Worm (Caenorhabditis elegans): Measurements from ENCODE around the gene orai-1.

DNA sequence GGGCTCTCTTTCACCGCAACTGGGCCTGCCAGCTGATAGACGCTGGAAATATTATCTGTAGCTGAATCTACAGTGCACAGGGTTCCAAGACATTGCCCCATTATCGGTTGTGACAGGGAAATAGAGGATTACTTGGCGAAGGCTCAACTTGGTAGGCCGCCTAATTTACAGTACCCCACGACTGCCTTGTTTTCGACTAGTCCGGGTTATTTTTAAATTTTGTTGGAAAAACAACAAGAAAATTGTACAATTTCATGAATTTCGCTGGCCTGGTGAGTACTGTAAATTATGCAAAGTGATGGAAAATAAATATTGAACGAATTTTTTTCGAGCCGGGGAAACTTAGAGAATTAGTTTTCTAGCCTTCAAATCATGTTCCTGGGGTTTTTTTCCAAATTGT lies 10.5 kb upstream of the orai-1 start, which contains the start of gene T19C3.7:
- TF ChIP-seq mab-5 (tag; optimal IDR thresholded peaks at IDR 0.05): no peak
- TF ChIP-seq lsy-2 (tag; optimal IDR thresholded peaks at IDR 0.05): no peak
- no peak for TF ChIP-seq bed-3 (GFP tag; optimal IDR thresholded peaks at IDR 0.05)
- TF ChIP-seq mep-1 (tag; optimal IDR thresholded peaks at IDR 0.05): no peak
- no peak for TF ChIP-seq nhr-237 (tag; optimal IDR thresholded peaks at IDR 0.05)
- TF ChIP-seq blmp-1 (tag; optimal IDR thresholded peaks at IDR 0.05): no peak
- TF ChIP-seq ham-2 (GFP tag; optimal IDR thresholded peaks at IDR 0.05): no peak
- no peak for TF ChIP-seq lin-13 (tag; optimal IDR thresholded peaks at IDR 0.05)
- no peak for TF ChIP-seq nhr-12 (tag; optimal IDR thresholded peaks at IDR 0.05)
- no peak for TF ChIP-seq ztf-11 (tag; optimal IDR thresholded peaks at IDR 0.05)
- TF ChIP-seq nhr-28 (tag; optimal IDR thresholded peaks at IDR 0.05): no peak
- no peak for TF ChIP-seq cnd-1 (tag; optimal IDR thresholded peaks at IDR 0.05)

Measured in whole organism, mixed stage, embryonic.